Fruit fly (Drosophila melanogaster) whole organism, pupa: Measurements from ENCODE around the gene Ugt37C2.

Experiments used
- CG17806 ChIP-seq: fragments of 200-800 bp; sonication (Bioruptor generic); optimal IDR thresholded peaks from 2 replicates; lab custom pipeline; 2018; ENCODE audit warnings: missing biosample characterization, mild to moderate bottlenecking, missing genetic modification characterization, moderate library complexity
- CG32121 ChIP-seq: fragments of 200-800 bp; sonication (Bioruptor generic); IDR thresholded peaks from 2 replicates; pipeline ENCODE4 v1.3.6; 2022; ENCODE audit warnings: missing biosample characterization, missing genetic modification characterization
- CG4496 ChIP-seq: fragments of 200-800 bp; sonication (Bioruptor generic); IDR thresholded peaks from 3 replicates; pipeline ENCODE4 v1.3.6; 2022; ENCODE audit warnings: missing biosample characterization, missing genetic modification characterization
- CG8159 ChIP-seq: fragments of 200-800 bp; sonication (Bioruptor generic); optimal IDR thresholded peaks from 3 replicates; lab custom pipeline; 2018; ENCODE audit warnings: missing biosample characterization, mild to moderate bottlenecking, missing genetic modification characterization, moderate library complexity
- CG9948 ChIP-seq: fragments of 200-800 bp; sonication (Bioruptor generic); optimal IDR thresholded peaks from 2 replicates; lab custom pipeline; 2018; ENCODE audit warnings: missing biosample characterization, mild to moderate bottlenecking, missing genetic modification characterization, moderate library complexity
- Ets98B ChIP-seq: fragments of 200-800 bp; sonication (Bioruptor generic); IDR thresholded peaks from 2 replicates; pipeline ENCODE4 v1.3.6; 2022; ENCODE audit warnings: missing biosample characterization, missing genetic modification characterization
- fd96Ca ChIP-seq: fragments of 200-800 bp; sonication (Bioruptor generic); IDR thresholded peaks from 3 replicates; pipeline ENCODE4 v1.3.6; 2022; ENCODE audit warnings: missing biosample characterization, missing genetic modification characterization
- gl ChIP-seq: fragments of 200-800 bp; sonication (Bioruptor generic); optimal IDR thresholded peaks from 2 replicates; lab custom pipeline; 2018; ENCODE audit warnings: missing biosample characterization, mild to moderate bottlenecking, missing genetic modification characterization

- TF ChIP-seq CG17806 (tag; lab: Kevin White, UChicago) (no peak), CG4496 (GFP tag; lab: Robert Waterston, UW) (peak; percentile 63; the same call in 2 of the 3 replicates), gl (tag; lab: Kevin White, UChicago) (no peak), CG9948 (tag; lab: Kevin White, UChicago) (no peak), CG32121 (GFP tag; lab: Robert Waterston, UW) (no peak), fd96Ca (GFP tag; lab: Robert Waterston, UW) (no peak), CG8159 (tag; lab: Kevin White, UChicago) (no peak), Ets98B (GFP tag; lab: Robert Waterston, UW) (no peak)
Measured at dm6 chr2L:16791345-16791744, 2.7 kb upstream of the Ugt37C2 start, which contains the start of gene CG17928.
